Fruit fly (Drosophila melanogaster) whole organism, embryonic: Measurements from ENCODE around the gene GlcAT-P.
A peak's percentile ranks its signal among the peaks of the same experiment; 100 is the strongest.

Source experiments
- Abd-B ChIP-seq: fragments of 200-800 bp; sonication (Bioruptor generic); optimal IDR thresholded peaks from 2 replicates; lab custom pipeline; 2018; ENCODE audit warnings: missing biosample characterization, mild to moderate bottlenecking, missing genetic modification characterization, moderate library complexity
- CG10366 ChIP-seq: fragments of 200-800 bp; sonication (Bioruptor generic); IDR thresholded peaks from 2 replicates; pipeline ENCODE4 v1.3.6; 2022; ENCODE audit warnings: missing biosample characterization, missing genetic modification characterization
- CG11695 ChIP-seq: fragments of 200-800 bp; sonication (Bioruptor generic); IDR thresholded peaks from 3 replicates; pipeline ENCODE4 v1.3.6; 2022; ENCODE audit warnings: missing biosample characterization, missing genetic modification characterization
- CG12104 ChIP-seq: fragments of 200-800 bp; sonication (Bioruptor generic); optimal IDR thresholded peaks from 3 replicates; lab custom pipeline; 2016; ENCODE audit warnings: missing biosample characterization, missing genetic modification characterization
- CG17612 ChIP-seq: fragments of 200-800 bp; sonication (Bioruptor generic); IDR thresholded peaks from 2 replicates; pipeline ENCODE4 v1.3.6; 2022; ENCODE audit warnings: missing biosample characterization, missing genetic modification characterization
- CG17802 ChIP-seq: fragments of 200-800 bp; sonication (Bioruptor generic); optimal IDR thresholded peaks from 2 replicates; lab custom pipeline; 2018; ENCODE audit warnings: missing biosample characterization, mild to moderate bottlenecking, missing genetic modification characterization, moderate library complexity
- CG17829 ChIP-seq: fragments of 200-800 bp; optimal IDR thresholded peaks from 2 replicates; lab custom pipeline; 2019; ENCODE audit warnings: missing biosample characterization, mild to moderate bottlenecking, missing genetic modification characterization, moderate library complexity
- CG30020 ChIP-seq: fragments of 200-800 bp; optimal IDR thresholded peaks from 2 replicates; lab custom pipeline; 2019; ENCODE audit warnings: missing biosample characterization, mild to moderate bottlenecking, missing genetic modification characterization, moderate library complexity
- CG4328 ChIP-seq: fragments of 200-800 bp; sonication (Bioruptor generic); optimal IDR thresholded peaks from 3 replicates; lab custom pipeline; 2017; ENCODE audit warnings: missing biosample characterization, missing genetic modification reagents, missing genetic modification characterization
- CG6272 ChIP-seq: fragments of 200-800 bp; sonication (Bioruptor generic); IDR thresholded peaks from 2 replicates; pipeline ENCODE4 v1.3.6; 2022; ENCODE audit warnings: missing biosample characterization, missing genetic modification characterization
- CG7372 ChIP-seq: fragments of 200-800 bp; sonication (Bioruptor generic); IDR thresholded peaks from 2 replicates; pipeline ENCODE4 v1.3.6; 2022; ENCODE audit warnings: missing biosample characterization, missing genetic modification characterization
- CG7786 ChIP-seq: fragments of 200-800 bp; sonication (Bioruptor generic); optimal IDR thresholded peaks from 2 replicates; lab custom pipeline; 2016; ENCODE audit warnings: missing biosample characterization, missing genetic modification characterization
- CG7963 ChIP-seq: fragments of 200-800 bp; sonication (Bioruptor generic); IDR thresholded peaks from 3 replicates; pipeline ENCODE4 v1.3.6; 2022; ENCODE audit warnings: missing biosample characterization, missing genetic modification characterization; ENCODE audit not compliant: partially characterized antibody
- CG9437 ChIP-seq: fragments of 200-800 bp; sonication (Bioruptor generic); optimal IDR thresholded peaks from 2 replicates; lab custom pipeline; 2018; ENCODE audit warnings: missing biosample characterization, mild to moderate bottlenecking, missing genetic modification characterization
- CG9932 ChIP-seq: fragments of 200-800 bp; sonication (Bioruptor generic); IDR thresholded peaks from 2 replicates; pipeline ENCODE4 v1.3.6; 2022; ENCODE audit warnings: missing biosample characterization, missing genetic modification characterization
- CoRest ChIP-seq: fragments of 200-800 bp; sonication (Bioruptor generic); optimal IDR thresholded peaks from 3 replicates; lab custom pipeline; 2018; ENCODE audit warnings: missing biosample characterization, mild to moderate bottlenecking, missing genetic modification characterization, moderate library complexity
- Hr51 ChIP-seq, 2 experiments: fragments of 200-800 bp; sonication (Bioruptor generic); optimal IDR thresholded peaks; 2 replicates in 1 of 2; 3 replicates in 1 of 2; lab custom pipeline; 2016 to 2018; ENCODE audit warnings: missing biosample characterization in 2 of 2, missing genetic modification characterization in 2 of 2, mild to moderate bottlenecking in 1 of 2, moderate library complexity in 1 of 2
- Mad ChIP-seq: fragments of 200-800 bp; sonication (Bioruptor generic); optimal IDR thresholded peaks from 2 replicates; lab custom pipeline; 2016; ENCODE audit warnings: missing biosample characterization, missing genetic modification characterization
- NC2β ChIP-seq: fragments of 200-800 bp; sonication (Bioruptor generic); optimal IDR thresholded peaks from 2 replicates; lab custom pipeline; 2016; ENCODE audit warnings: missing biosample characterization, missing genetic modification characterization
- NFAT ChIP-seq: fragments of 200-800 bp; sonication (Bioruptor generic); IDR thresholded peaks from 2 replicates; pipeline ENCODE4 v1.3.6; 2022; ENCODE audit warnings: missing biosample characterization, missing genetic modification characterization
- Neu2 ChIP-seq: fragments of 200-800 bp; sonication (Bioruptor generic); optimal IDR thresholded peaks from 3 replicates; lab custom pipeline; 2016; ENCODE audit warnings: missing biosample characterization, missing genetic modification characterization, borderline replicate concordance
- NfI ChIP-seq: fragments of 200-800 bp; sonication (Bioruptor generic); optimal IDR thresholded peaks from 3 replicates; lab custom pipeline; 2018; ENCODE audit warnings: missing biosample characterization, mild to moderate bottlenecking, missing genetic modification characterization, moderate library complexity
- PHDP ChIP-seq: fragments of 200-800 bp; sonication (Bioruptor generic); optimal IDR thresholded peaks from 3 replicates; lab custom pipeline; 2018; ENCODE audit warnings: missing biosample characterization, mild to moderate bottlenecking, missing genetic modification characterization, moderate library complexity
- Ptx1 ChIP-seq: fragments of 200-800 bp; sonication (Bioruptor generic); IDR thresholded peaks from 2 replicates; pipeline ENCODE4 v1.3.6; 2022; ENCODE audit warnings: missing biosample characterization, missing genetic modification characterization
- Side ChIP-seq: fragments of 200-800 bp; sonication (Bioruptor generic); optimal IDR thresholded peaks from 2 replicates; lab custom pipeline; 2016; ENCODE audit warnings: missing biosample characterization, missing genetic modification characterization
- Sox102F ChIP-seq: fragments of 200-800 bp; sonication (Bioruptor generic); optimal IDR thresholded peaks from 2 replicates; lab custom pipeline; 2018; ENCODE audit warnings: missing biosample characterization, mild to moderate bottlenecking, missing genetic modification characterization, moderate library complexity
- Taf1 ChIP-seq: fragments of 200-800 bp; sonication (Bioruptor generic); IDR thresholded peaks from 2 replicates; pipeline ENCODE4 v1.3.6; 2022; ENCODE audit warnings: missing biosample characterization, missing genetic modification characterization
- YL-1 ChIP-seq: fragments of 200-800 bp; sonication (Bioruptor generic); optimal IDR thresholded peaks from 3 replicates; lab custom pipeline; 2017; ENCODE audit warnings: missing biosample characterization, mild to moderate bottlenecking, missing genetic modification characterization
- az2 ChIP-seq: fragments of 200-800 bp; sonication (Bioruptor generic); optimal IDR thresholded peaks from 3 replicates; lab custom pipeline; 2016; ENCODE audit warnings: missing biosample characterization, missing genetic modification characterization
- cad ChIP-seq: fragments of >200 bp; optimal IDR thresholded peaks from 2 replicates; lab custom pipeline; 2017; ENCODE audit warnings: missing biosample characterization, missing genetic modification characterization
- caup ChIP-seq: fragments of 200-800 bp; sonication (Bioruptor generic); optimal IDR thresholded peaks from 3 replicates; lab custom pipeline; 2017; ENCODE audit warnings: missing biosample characterization, mild to moderate bottlenecking, missing genetic modification characterization, moderate library complexity; ENCODE audit not compliant: severe bottlenecking
- crc ChIP-seq: fragments of 200-800 bp; sonication (Bioruptor generic); optimal IDR thresholded peaks from 2 replicates; lab custom pipeline; 2016; ENCODE audit warnings: missing biosample characterization, missing genetic modification characterization
- danr ChIP-seq: fragments of 200-800 bp; sonication (Bioruptor generic); IDR thresholded peaks from 2 replicates; pipeline ENCODE4 v1.3.6; 2022; ENCODE audit warnings: missing biosample characterization, missing genetic modification characterization
- gem ChIP-seq: fragments of 200-800 bp; sonication (Bioruptor generic); optimal IDR thresholded peaks from 2 replicates; lab custom pipeline; 2019; ENCODE audit warnings: missing biosample characterization, mild to moderate bottlenecking, missing genetic modification characterization, moderate library complexity
- gt ChIP-seq: fragments of 200-800 bp; sonication (Bioruptor generic); IDR thresholded peaks from 2 replicates; pipeline ENCODE4 v1.3.6; 2022; ENCODE audit warnings: missing biosample characterization, missing genetic modification characterization
- h ChIP-seq: fragments of >200 bp; optimal IDR thresholded peaks from 2 replicates; lab custom pipeline; 2017
- lilli ChIP-seq: fragments of 200-800 bp; sonication (Bioruptor generic); optimal IDR thresholded peaks from 3 replicates; lab custom pipeline; 2016; ENCODE audit warnings: missing biosample characterization, missing genetic modification characterization
- maf-S ChIP-seq: fragments of 200-800 bp; sonication (Bioruptor generic); optimal IDR thresholded peaks from 2 replicates; lab custom pipeline; 2016; ENCODE audit warnings: missing biosample characterization, missing genetic modification characterization
- odd ChIP-seq: fragments of 200-800 bp; sonication (Bioruptor generic); optimal IDR thresholded peaks from 2 replicates; lab custom pipeline; 2017; ENCODE audit warnings: missing biosample characterization, mild to moderate bottlenecking, missing genetic modification characterization
- prd ChIP-seq, 3 experiments: fragments of >200 bp in 2 of 3; fragments of 200-800 bp in 1 of 3; sonication (Bioruptor generic) in 1 of 3; optimal IDR thresholded peaks in 2 of 3; IDR thresholded peaks in 1 of 3; 2 replicates in 2 of 3; 3 replicates in 1 of 3; pipeline versions ENCODE4 v1.3.6 to Lab custom; 2017 to 2022; ENCODE audit warnings: missing biosample characterization in 1 of 3, missing genetic modification characterization in 1 of 3
- pzg ChIP-seq: fragments of 200-800 bp; sonication (Bioruptor generic); optimal IDR thresholded peaks from 3 replicates; lab custom pipeline; 2018; ENCODE audit warnings: missing biosample characterization, mild to moderate bottlenecking, missing genetic modification characterization, moderate library complexity
- ro ChIP-seq: fragments of 200-800 bp; sonication (Bioruptor generic); IDR thresholded peaks from 2 replicates; pipeline ENCODE4 v1.3.6; 2022; ENCODE audit warnings: missing biosample characterization, missing genetic modification characterization
- so ChIP-seq: fragments of 200-800 bp; sonication (Bioruptor generic); IDR thresholded peaks from 3 replicates; pipeline ENCODE4 v1.3.6; 2022; ENCODE audit warnings: missing biosample characterization, missing genetic modification characterization
- sug ChIP-seq: fragments of 200-800 bp; optimal IDR thresholded peaks from 2 replicates; lab custom pipeline; 2019; ENCODE audit warnings: missing biosample characterization, mild to moderate bottlenecking, missing genetic modification characterization, moderate library complexity
- tap ChIP-seq: fragments of 200-800 bp; optimal IDR thresholded peaks from 3 replicates; lab custom pipeline; 2019; ENCODE audit warnings: missing biosample characterization, mild to moderate bottlenecking, missing genetic modification characterization, moderate library complexity
- toy ChIP-seq: fragments of 200-800 bp; sonication (Bioruptor generic); IDR thresholded peaks from 2 replicates; pipeline ENCODE4 v1.3.6; 2022; ENCODE audit warnings: missing biosample characterization, missing genetic modification characterization
- trh ChIP-seq: fragments of 200-800 bp; sonication (Bioruptor generic); optimal IDR thresholded peaks from 2 replicates; lab custom pipeline; 2016; ENCODE audit warnings: missing biosample characterization, missing genetic modification characterization
- vfl ChIP-seq: fragments of 200-800 bp; sonication (Bioruptor generic); optimal IDR thresholded peaks from 2 replicates; lab custom pipeline; 2016; ENCODE audit warnings: missing biosample characterization, missing genetic modification characterization
- yki ChIP-seq: fragments of >200 bp; optimal IDR thresholded peaks from 3 replicates; lab custom pipeline; 2018

The GlcAT-P gene

dm6 chr3L:11215244-11216121 lies 18.1 kb upstream of the GlcAT-P start (continued):
- TF ChIP-seq CG9932 (GFP tag; lab: Robert Waterston, UW): peak; percentile 89
- peak; percentile 59 for TF ChIP-seq yki (lab: Kevin White, UChicago)
- peak; percentile 24 for TF ChIP-seq pzg (GFP tag; lab: Kevin White, UChicago)
- peak; percentile 90 for TF ChIP-seq CG7372
- TF ChIP-seq cad (GFP tag; lab: Kevin White, UChicago): no peak
- peak; percentile 47 for TF ChIP-seq Neu2
- peak; percentile 64 for TF ChIP-seq Mad (GFP tag; lab: Kevin White, UChicago)
- peak; percentile 94 for TF ChIP-seq Ptx1 (GFP tag; lab: Robert Waterston, UW)
- TF ChIP-seq tap (tag; lab: Kevin White, UChicago): peak; percentile 82
- TF ChIP-seq NFAT: peak; percentile 94
- peak; percentile 85 for TF ChIP-seq toy (GFP tag; lab: Robert Waterston, UW)
- TF ChIP-seq maf-S (GFP tag; lab: Kevin White, UChicago): peak; percentile 83
- TF ChIP-seq trh (GFP tag; lab: Kevin White, UChicago): peak; percentile 44
- TF ChIP-seq lilli (GFP tag; lab: Kevin White, UChicago): peak; percentile 96
- TF ChIP-seq Abd-B (GFP tag; lab: Kevin White, UChicago): peak; percentile 64
- TF ChIP-seq CoRest: peak; percentile 81
- peak; percentile 85 for TF ChIP-seq NfI (GFP tag; lab: Kevin White, UChicago)
- TF ChIP-seq h: no peak
- TF ChIP-seq CG6272 (GFP tag; lab: Robert Waterston, UW): peak; percentile 83
- peak; percentile 92 for TF ChIP-seq gem (tag; lab: Kevin White, UChicago)
- TF ChIP-seq CG12104 (GFP tag; lab: Kevin White, UChicago): peak; percentile 84
- peak; percentile 91 for TF ChIP-seq vfl
- peak; percentile 86 for TF ChIP-seq CG17829 (tag; lab: Kevin White, UChicago)
- TF ChIP-seq danr (GFP tag; lab: Robert Waterston, UW): peak; percentile 89
- TF ChIP-seq crc (GFP tag; lab: Kevin White, UChicago): peak; percentile 77
- peak; percentile 83 for TF ChIP-seq CG10366 (GFP tag; lab: Robert Waterston, UW)
- peak; percentile 78 for TF ChIP-seq sug (tag; lab: Kevin White, UChicago)
- peak; percentile 88 for TF ChIP-seq az2 (GFP tag; lab: Kevin White, UChicago)
- TF ChIP-seq CG11695 (GFP tag; lab: Robert Waterston, UW): peak; percentile 97
- peak; percentile 2 for TF ChIP-seq CG30020 (tag; lab: Kevin White, UChicago)
- peak; percentile 86 for TF ChIP-seq CG17612 (GFP tag; lab: Robert Waterston, UW)
- TF ChIP-seq YL-1 (GFP tag; lab: Kevin White, UChicago): peak; percentile 34
- TF ChIP-seq caup: peak; percentile 93
- TF ChIP-seq Hr51 (GFP tag; optimal IDR thresholded peaks at IDR 0.05; lab: Kevin White, UChicago): peak; percentile 80 to 86
- TF ChIP-seq CG7963 (GFP tag; lab: Robert Waterston, UW): no peak
- peak; percentile 71 for TF ChIP-seq CG9437
- TF ChIP-seq NC2β (GFP tag; lab: Kevin White, UChicago): peak; percentile 86
- peak; percentile 57 for TF ChIP-seq CG17802 (tag; lab: Kevin White, UChicago)
- peak; percentile 88 for TF ChIP-seq PHDP (tag; lab: Kevin White, UChicago)
- TF ChIP-seq prd (optimal IDR thresholded peaks at IDR 0.05; lab: Kevin White, UChicago): no peak
- peak; percentile 91 for TF ChIP-seq prd (GFP tag; IDR thresholded peaks at IDR 0.05; lab: Robert Waterston, UW)
- peak; percentile 90 for TF ChIP-seq CG7786
- TF ChIP-seq odd: peak; percentile 81
- TF ChIP-seq CG4328 (GFP tag; lab: Kevin White, UChicago): peak; percentile 42
- peak; percentile 88 for TF ChIP-seq Sox102F (GFP tag; lab: Kevin White, UChicago)
- TF ChIP-seq ro (GFP tag; lab: Robert Waterston, UW): peak; percentile 82
- peak; percentile 29; the same call in 1 of the 2 replicates for TF ChIP-seq gt
- peak; percentile 94 for TF ChIP-seq Taf1 (GFP tag; lab: Robert Waterston, UW)
- peak; percentile 85 for TF ChIP-seq Side (GFP tag; lab: Kevin White, UChicago)
- peak; percentile 82 for TF ChIP-seq so (GFP tag; lab: Robert Waterston, UW)
